Worm (Caenorhabditis elegans): Measurements from ENCODE around the gene srh-112.

ce11 chrV:17272112-17272511 lies 46.1 kb upstream of the srh-112 start:
- TF ChIP-seq lin-1 (GFP tag; IDR thresholded peaks at IDR 0.05): no peak
- TF ChIP-seq mxl-2 (GFP tag; conservative IDR thresholded peaks at IDR 0.05): no peak
- TF ChIP-seq F49E8.2 (tag; optimal IDR thresholded peaks at IDR 0.05; ENCODE audit: borderline replicate concordance): no peak
- no peak for TF ChIP-seq lin-29 (GFP tag; IDR thresholded peaks at IDR 0.05)
- TF ChIP-seq nhr-76 (tag; optimal IDR thresholded peaks at IDR 0.05): no peak
- TF ChIP-seq jun-1 (tag; optimal IDR thresholded peaks at IDR 0.05): no peak
- TF ChIP-seq fos-1 (tag; optimal IDR thresholded peaks at IDR 0.05): no peak
- TF ChIP-seq zag-1 (tag; optimal IDR thresholded peaks at IDR 0.05): no peak
- TF ChIP-seq dpl-1 (GFP tag; optimal IDR thresholded peaks at IDR 0.05): no peak
- TF ChIP-seq mep-1 (tag; optimal IDR thresholded peaks at IDR 0.05): no peak
- TF ChIP-seq nhr-25 (tag; optimal IDR thresholded peaks at IDR 0.05; ENCODE audit: borderline replicate concordance, insufficient read depth): no peak
- TF ChIP-seq ama-1 (optimal IDR thresholded peaks at IDR 0.05): no peak
- no peak for TF ChIP-seq nhr-237 (tag; optimal IDR thresholded peaks at IDR 0.05)
- no peak for TF ChIP-seq ces-1 (GFP tag; optimal IDR thresholded peaks at IDR 0.05)
